Fruit fly (Drosophila melanogaster): ENCODE measurements around the gene hay.

Gene hay

dm6 chr3L:10665433-10666150, 34.7 kb downstream of the hay start (continued):
- TF ChIP-seq CG8281 (tag; optimal IDR thresholded peaks at IDR 0.05) (peak; percentile 90), CG2120 (GFP tag; optimal IDR thresholded peaks at IDR 0.05) (peak; percentile 88), CG3847 (GFP tag; IDR thresholded peaks at IDR 0.05) (peak; percentile 91), Hr51 (GFP tag; optimal IDR thresholded peaks at IDR 0.05) (peak; percentile 93 to 99), Abd-B (GFP tag; optimal IDR thresholded peaks at IDR 0.05) (peak; percentile 98), chif (GFP tag; optimal IDR thresholded peaks at IDR 0.05) (peak; percentile 88 to 92), insv (GFP tag; optimal IDR thresholded peaks at IDR 0.05) (peak in 1 of 2 experiments; percentile 83), CG6654 (GFP tag; optimal IDR thresholded peaks at IDR 0.05) (peak; percentile 82), crp (GFP tag; optimal IDR thresholded peaks at IDR 0.05) (peak; percentile 10 to 72), Atf6 (GFP tag; IDR thresholded peaks at IDR 0.05) (peak; percentile 92), Hmr (GFP tag; optimal IDR thresholded peaks at IDR 0.05) (peak; percentile 98), kay (GFP tag; optimal IDR thresholded peaks at IDR 0.05) (peak; percentile 85), dmrt11E (tag; optimal IDR thresholded peaks at IDR 0.05) (peak; percentile 98), Doc2 (GFP tag; IDR thresholded peaks at IDR 0.05) (no peak; the same call in 1 of the 2 replicates), CG11695 (GFP tag; IDR thresholded peaks at IDR 0.05) (peak; percentile 97), z (GFP tag; IDR thresholded peaks at IDR 0.05) (no peak; the same call in 2 of the 3 replicates), CG18476 (GFP tag; optimal IDR thresholded peaks at IDR 0.05) (peak; percentile 95), B-H2 (GFP tag; optimal IDR thresholded peaks at IDR 0.05) (peak; percentile 78), ap (GFP tag; IDR thresholded peaks at IDR 0.05) (peak; percentile 86), nerfin-1 (tag; optimal IDR thresholded peaks at IDR 0.05) (peak; percentile 98), bsh (GFP tag; optimal IDR thresholded peaks at IDR 0.05) (peak; percentile 96 to 97), Mes4 (GFP tag; optimal IDR thresholded peaks at IDR 0.05) (peak; percentile 84), Oli (tag; optimal IDR thresholded peaks at IDR 0.05) (peak; percentile 98), CG30403 (GFP tag; optimal IDR thresholded peaks at IDR 0.05) (peak; percentile 98), cg (GFP tag; optimal IDR thresholded peaks at IDR 0.05) (peak; percentile 94), CG4820 (GFP tag; optimal IDR thresholded peaks at IDR 0.05) (peak; percentile 94), CG7556 (GFP tag; optimal IDR thresholded peaks at IDR 0.05) (peak; percentile 99), Fer3 (tag; optimal IDR thresholded peaks at IDR 0.05) (peak; percentile 95), CG4854 (GFP tag; optimal IDR thresholded peaks at IDR 0.05) (peak; percentile 88), otp (GFP tag; IDR thresholded peaks at IDR 0.05) (peak; percentile 83), BEAF-32 (GFP tag; optimal IDR thresholded peaks at IDR 0.05) (peak; percentile 21), CG11247 (GFP tag; IDR thresholded peaks at IDR 0.05) (no peak; the same call in none of the 2 replicates), CG1529 (GFP tag; optimal IDR thresholded peaks at IDR 0.05) (peak; percentile 97), dm (GFP tag; optimal IDR thresholded peaks at IDR 0.05) (peak; percentile 71), CG17912 (GFP tag; optimal IDR thresholded peaks at IDR 0.05) (peak; percentile 87), run (tag; optimal IDR thresholded peaks at IDR 0.05) (peak; percentile 98), chinmo (GFP tag; IDR thresholded peaks at IDR 0.05; ENCODE audit: partially characterized antibody) (peak; percentile 66; the same call in 3 of the 4 replicates), cad (GFP tag; optimal IDR thresholded peaks at IDR 0.05) (no peak), Stat92E (GFP tag; optimal IDR thresholded peaks at IDR 0.05) (peak in 2 of 3 experiments; percentile 73 to 98), ranshi (GFP tag; IDR thresholded peaks at IDR 0.05) (peak; percentile 81), kah (GFP tag; optimal IDR thresholded peaks at IDR 0.05) (peak; percentile 94), CG14965 (GFP tag; optimal IDR thresholded peaks at IDR 0.05; ENCODE audit: borderline replicate concordance) (peak; percentile 9), p53 (GFP tag; optimal IDR thresholded peaks at IDR 0.05) (peak; percentile 74), CG7745 (tag; optimal IDR thresholded peaks at IDR 0.05) (peak; percentile 59), sr (GFP tag; IDR thresholded peaks at IDR 0.05) (no peak), Opbp (GFP tag; IDR thresholded peaks at IDR 0.05; ENCODE audit: partially characterized antibody) (no peak), CG42726 (GFP tag; IDR thresholded peaks at IDR 0.05; ENCODE audit: partially characterized antibody) (no peak), Dad (GFP tag; optimal IDR thresholded peaks at IDR 0.05) (peak; percentile 78)
